Worm (Caenorhabditis elegans) whole organism, L4 larva: ENCODE data around the gene C13A2.12.

ENCODE experiments used
- cey-2 ChIP-seq: sonication (generic microtip); optimal IDR thresholded peaks from 3 replicates; lab custom pipeline; 2017; ENCODE audit warnings: missing genetic modification characterization, mild to moderate bottlenecking, missing compliant biosample characterization, antibody characterized with exemption, borderline replicate concordance; ENCODE audit not compliant: insufficient read depth
- daf-8 ChIP-seq: fragments of 200-800 bp; sonication (Bioruptor generic); IDR thresholded peaks from 2 replicates; pipeline ENCODE4 v1.3.6; 2022; ENCODE audit warnings: missing genetic modification characterization, missing compliant biosample characterization
- saeg-2 ChIP-seq: fragments of 200-800 bp; sonication (Bioruptor generic); IDR thresholded peaks from 2 replicates; pipeline ENCODE4 v1.3.6; 2022; ENCODE audit warnings: missing genetic modification reagents, missing genetic modification characterization, missing compliant biosample characterization

DNA sequence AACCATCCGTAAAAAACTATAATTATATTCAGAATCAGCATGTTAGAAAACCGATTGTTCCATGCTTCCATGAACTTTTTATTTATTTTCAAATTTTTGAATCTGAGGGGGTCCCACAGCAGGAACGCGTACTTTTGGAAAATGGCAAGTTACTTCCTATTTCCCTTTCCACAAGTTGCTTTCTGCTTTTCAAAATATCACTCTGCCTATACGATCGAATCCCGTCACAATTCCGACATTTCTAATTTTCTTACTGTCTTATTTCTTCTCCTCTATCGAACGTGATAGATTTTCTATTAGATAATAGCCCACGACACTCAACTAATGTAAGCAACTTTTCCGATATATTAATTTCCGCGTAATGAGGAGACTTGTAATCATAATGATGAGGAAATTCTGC lies 16.4 kb downstream of the C13A2.12 start, which contains the start of gene C13A2.5:
- TF ChIP-seq daf-8 (GFP tag; lab: Robert Waterston, UW), result no peak
- no peak for TF ChIP-seq cey-2
- TF ChIP-seq saeg-2 (GFP tag; lab: Robert Waterston, UW), result no peak
